Fruit fly (Drosophila melanogaster) whole organism: ENCODE data around the gene Pits.

Source experiments
- CG8478 ChIP-seq: fragments of >200 bp; optimal IDR thresholded peaks from 2 replicates; lab custom pipeline; 2018; ENCODE audit warnings: inconsistent platforms
- Dll ChIP-seq: fragments of >200 bp; optimal IDR thresholded peaks from 2 replicates; lab custom pipeline; 2017
- EcR ChIP-seq, 2 experiments: fragments of >200 bp; optimal IDR thresholded peaks; 2 replicates each; lab custom pipeline; 2017; ENCODE audit warnings: missing biosample characterization in 2 of 2, missing genetic modification characterization in 2 of 2, missing genetic modification reagents in 2 of 2
- pan ChIP-seq: fragments of >200 bp; optimal IDR thresholded peaks from 2 replicates; lab custom pipeline; 2017
- usp ChIP-seq: fragments of >200 bp; optimal IDR thresholded peaks from 2 replicates; lab custom pipeline; 2017; ENCODE audit warnings: missing biosample characterization, missing genetic modification characterization, mixed read lengths

DNA sequence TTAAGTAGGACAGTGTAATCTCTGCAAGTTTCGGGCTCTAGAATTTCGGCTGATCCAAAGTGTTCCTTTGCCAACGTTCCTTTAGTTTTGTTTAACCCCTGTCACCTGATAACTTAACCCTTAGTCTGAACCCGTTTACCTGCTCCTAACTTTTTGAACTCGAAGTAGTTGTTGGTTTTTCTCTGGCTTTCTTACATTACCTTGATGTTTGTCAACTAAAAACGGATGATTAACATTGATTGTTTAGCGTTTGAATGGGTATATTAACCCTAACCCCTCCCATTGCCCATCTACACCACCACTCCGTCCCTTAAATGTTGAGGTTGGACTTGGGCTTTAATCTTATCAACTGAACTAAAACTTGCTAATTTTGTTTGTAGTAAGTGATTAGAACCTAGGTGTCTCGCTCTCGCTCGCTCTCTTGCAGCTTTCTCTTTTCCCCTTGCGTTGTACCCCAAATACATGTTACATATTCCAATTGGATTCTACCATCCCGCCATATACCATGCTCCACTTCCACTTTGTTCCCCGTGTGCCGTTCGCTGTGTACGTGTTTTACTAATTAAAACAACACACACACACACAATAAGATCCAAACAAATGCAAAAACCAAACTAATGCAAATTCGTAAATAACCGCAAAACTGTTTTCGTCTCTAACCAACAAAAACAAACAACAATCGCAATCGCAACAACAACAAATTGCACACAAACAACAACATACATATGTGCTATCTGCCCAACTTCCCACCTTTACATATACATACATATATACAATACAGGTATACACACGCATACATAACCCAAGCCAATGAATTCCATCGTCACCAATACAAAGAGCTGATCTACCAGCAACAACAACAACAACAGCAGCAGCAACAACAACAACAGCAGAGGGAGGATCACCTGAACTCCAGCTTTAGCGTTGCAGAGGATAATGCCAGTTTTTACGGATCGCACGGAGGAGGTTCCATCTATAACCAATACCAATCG is 18.1 kb upstream of the Pits start:
- TF ChIP-seq CG8478 (no peak), EcR (GFP tag; optimal IDR thresholded peaks at IDR 0.05; lab: Kevin White, UChicago) (no peak), usp (GFP tag; lab: Kevin White, UChicago) (no peak), pan (lab: Kevin White, UChicago) (no peak), Dll (no peak)
